Worm (Caenorhabditis elegans) whole organism, early embryonic: ENCODE results near the gene cpr-1.
"Not testable (repeated sequence)": the region's sequence is repeated elsewhere in the genome, so short reads cannot be mapped to it uniquely, and the experiment has no call there.

Experiments
- B0310.2 ChIP-seq: sonication (generic microtip); optimal IDR thresholded peaks from 2 replicates; lab custom pipeline; 2016; ENCODE audit warnings: mild to moderate bottlenecking, missing genetic modification characterization, missing compliant biosample characterization
- F13C5.2 ChIP-seq: sonication (generic microtip); optimal IDR thresholded peaks from 2 replicates; lab custom pipeline; 2017; ENCODE audit warnings: mild to moderate bottlenecking, missing genetic modification characterization, inconsistent platforms, missing compliant biosample characterization
- aly-1 ChIP-seq: sonication (generic microtip); optimal IDR thresholded peaks from 2 replicates; lab custom pipeline; 2016; ENCODE audit warnings: missing genetic modification characterization, missing compliant biosample characterization
- ama-1 ChIP-seq: fragments of 150-350 bp; optimal IDR thresholded peaks from 2 replicates; lab custom pipeline; 2014
- ceh-13 ChIP-seq: fragments of 200-800 bp; sonication (Bioruptor generic); optimal IDR thresholded peaks from 2 replicates; lab custom pipeline; 2018; ENCODE audit warnings: mild to moderate bottlenecking, missing genetic modification characterization, missing compliant biosample characterization
- ceh-36 ChIP-seq: sonication (generic microtip); optimal IDR thresholded peaks from 2 replicates; lab custom pipeline; 2016; ENCODE audit warnings: missing genetic modification characterization, inconsistent platforms, missing compliant biosample characterization
- ets-7 ChIP-seq: sonication (generic microtip); optimal IDR thresholded peaks from 2 replicates; lab custom pipeline; 2016; ENCODE audit warnings: missing genotype, missing genetic modification characterization, missing compliant biosample characterization
- flt-1 ChIP-seq: fragments of 200-800 bp; sonication (Bioruptor generic); IDR thresholded peaks from 2 replicates; pipeline ENCODE4 v1.3.6; 2022; ENCODE audit warnings: missing genetic modification characterization, missing compliant biosample characterization
- hmbx-1 ChIP-seq: sonication (generic microtip); optimal IDR thresholded peaks from 2 replicates; lab custom pipeline; 2016; ENCODE audit warnings: mild to moderate bottlenecking, missing genetic modification characterization, missing compliant biosample characterization
- hmg-4 ChIP-seq: fragments of 200-800 bp; sonication (Bioruptor generic); optimal IDR thresholded peaks from 2 replicates; lab custom pipeline; 2018; ENCODE audit warnings: mild to moderate bottlenecking, missing genetic modification characterization, missing compliant biosample characterization
- hnd-1 ChIP-seq: sonication (generic microtip); optimal IDR thresholded peaks from 2 replicates; lab custom pipeline; 2016; ENCODE audit warnings: missing genetic modification characterization, missing compliant biosample characterization
- pes-1 ChIP-seq: fragments of 200-800 bp; sonication (Bioruptor generic); IDR thresholded peaks from 2 replicates; pipeline ENCODE4 v1.3.6; 2022; ENCODE audit warnings: missing genetic modification reagents, missing genetic modification characterization, missing compliant biosample characterization
- scrt-1 ChIP-seq: fragments of 200-800 bp; sonication (Bioruptor generic); IDR thresholded peaks from 2 replicates; pipeline ENCODE4 v1.3.6; 2022; ENCODE audit warnings: missing genetic modification characterization, missing compliant biosample characterization
- sea-1 ChIP-seq: fragments of 200-800 bp; sonication (Bioruptor generic); conservative IDR thresholded peaks from 2 replicates; pipeline ENCODE4 v1.3.6; 2022; ENCODE audit warnings: missing genetic modification characterization, missing compliant biosample characterization
- tbx-11 ChIP-seq: fragments of 200-800 bp; sonication (Bioruptor generic); IDR thresholded peaks from 2 replicates; pipeline ENCODE4 v1.3.6; 2022; ENCODE audit warnings: missing genetic modification characterization, missing compliant biosample characterization
- tbx-37 ChIP-seq: fragments of 200-800 bp; sonication (Bioruptor generic); conservative IDR thresholded peaks from 2 replicates; pipeline ENCODE4 v1.3.6; 2022; ENCODE audit warnings: missing genetic modification reagents, missing genetic modification characterization, missing compliant biosample characterization
- tra-4 ChIP-seq: sonication (generic microtip); optimal IDR thresholded peaks from 2 replicates; lab custom pipeline; 2017; ENCODE audit warnings: missing genetic modification characterization, missing compliant biosample characterization

The cpr-1 gene

DNA sequence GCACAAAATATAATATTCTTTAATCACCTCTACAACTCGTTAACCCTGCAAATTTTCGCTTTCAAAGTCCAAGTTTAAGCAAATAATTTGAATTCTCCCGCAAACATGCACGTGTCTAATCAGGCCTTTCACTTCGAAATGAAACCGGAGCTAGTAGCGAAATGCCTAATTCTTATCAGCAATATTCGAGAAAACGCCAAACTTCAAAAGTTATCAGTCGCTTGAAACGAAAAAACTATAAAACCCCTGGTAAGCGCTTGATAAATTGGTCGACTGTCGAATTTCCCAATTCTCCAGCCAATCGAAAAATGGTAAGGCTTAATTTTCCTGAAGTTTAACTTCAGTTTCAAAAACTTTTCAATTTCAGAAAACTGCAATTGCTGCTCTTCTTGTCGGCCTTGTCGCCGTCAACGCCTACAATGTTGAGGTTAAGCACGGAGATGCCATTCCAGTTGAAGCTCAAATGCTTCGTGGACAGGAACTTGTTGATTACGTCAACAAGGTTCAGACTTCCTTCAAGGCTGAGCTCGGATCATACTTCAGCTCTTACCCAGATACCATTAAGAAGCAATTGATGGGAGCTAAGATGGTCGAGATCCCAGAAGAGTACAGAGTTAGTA lies 27.6 kb downstream of the cpr-1 start, which contains the start of gene cpr-9:
cpr-9 (plus strand) TSS at position 188 of the 620 bp plus-strand sequence.
- TF ChIP-seq F13C5.2 (tag; lab: Kevin White, UChicago) (no peak), hnd-1 (tag; lab: Kevin White, UChicago) (no peak), aly-1 (tag; lab: Kevin White, UChicago) (no peak), flt-1 (GFP tag; lab: Robert Waterston, UW) (no peak), hmg-4 (GFP tag; lab: Kevin White, UChicago) (no peak), B0310.2 (tag; lab: Kevin White, UChicago) (no peak), ceh-36 (tag; lab: Kevin White, UChicago) (no peak), ceh-13 (GFP tag; lab: Kevin White, UChicago) (no peak)

DNA sequence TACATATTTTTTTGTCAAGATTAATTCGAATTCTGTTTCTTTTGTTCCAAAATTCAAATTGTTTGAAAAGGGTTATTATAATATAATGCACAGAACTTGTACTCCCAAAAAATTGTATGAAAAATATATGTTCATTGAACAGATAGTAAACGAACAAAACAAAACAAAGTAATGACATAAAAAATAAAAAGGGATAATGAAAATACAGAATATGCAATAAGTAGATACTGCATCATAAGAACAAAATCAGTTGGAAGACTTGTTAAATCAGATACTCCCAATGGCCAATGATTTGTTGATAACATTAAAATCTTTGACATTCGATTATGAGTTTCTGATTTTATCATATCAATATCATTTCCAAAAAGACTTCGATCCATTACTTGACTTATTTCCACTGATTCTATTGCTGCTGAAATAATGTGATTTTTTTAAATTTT lies 29.2 kb downstream of the cpr-1 start:
- TF ChIP-seq pes-1 (GFP tag; lab: Robert Waterston, UW) (no peak), hnd-1 (tag; lab: Kevin White, UChicago) (no peak), tbx-37 (GFP tag; lab: Robert Waterston, UW) (no peak), B0310.2 (tag; lab: Kevin White, UChicago) (no peak), aly-1 (tag; lab: Kevin White, UChicago) (no peak)

DNA sequence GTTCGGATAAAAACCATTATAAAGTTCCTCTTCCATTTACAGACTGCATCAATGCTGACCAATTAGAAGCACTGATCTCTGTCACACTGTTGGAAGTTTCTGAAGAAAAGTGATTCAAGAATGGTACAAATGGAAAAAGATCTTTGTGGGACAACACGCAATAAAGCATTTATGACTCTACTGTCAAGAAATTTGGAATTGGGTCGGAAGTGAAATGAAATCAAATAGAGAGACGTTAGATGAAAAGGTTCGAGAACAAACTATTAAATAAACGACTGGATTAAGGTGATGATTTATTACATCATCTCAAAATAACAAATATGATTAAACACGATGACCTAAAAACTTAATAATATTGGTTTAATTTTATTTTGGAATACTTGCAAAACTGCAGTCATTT lies 31.1 kb downstream of the cpr-1 start, which contains the start of gene F57F5.3:
F57F5.3 (minus strand) TSS at position 101 of the 400 bp plus-strand sequence.
- no peak for TF ChIP-seq ceh-13 (GFP tag; lab: Kevin White, UChicago)
- TF ChIP-seq hmbx-1 (tag; lab: Kevin White, UChicago): no peak
- no peak for TF ChIP-seq tbx-11 (GFP tag; lab: Robert Waterston, UW)
- TF ChIP-seq hmg-4 (GFP tag; lab: Kevin White, UChicago): no peak
- no peak for TF ChIP-seq ama-1 (lab: Kevin White, UChicago)
- TF ChIP-seq ceh-36 (tag; lab: Kevin White, UChicago): no peak
- TF ChIP-seq flt-1 (GFP tag; lab: Robert Waterston, UW): no peak
- no peak for TF ChIP-seq tbx-37 (GFP tag; lab: Robert Waterston, UW)
- TF ChIP-seq scrt-1 (GFP tag; lab: Robert Waterston, UW): no peak
- no peak for TF ChIP-seq ets-7 (tag; lab: Kevin White, UChicago)
- TF ChIP-seq pes-1 (GFP tag; lab: Robert Waterston, UW): no peak
- TF ChIP-seq tra-4 (tag; lab: Kevin White, UChicago): no peak
- no peak for TF ChIP-seq B0310.2 (tag; lab: Kevin White, UChicago)
- no peak for TF ChIP-seq hnd-1 (tag; lab: Kevin White, UChicago)
- no peak for TF ChIP-seq sea-1 (GFP tag; lab: Robert Waterston, UW)
- no peak for TF ChIP-seq aly-1 (tag; lab: Kevin White, UChicago)
- no peak for TF ChIP-seq F13C5.2 (tag; lab: Kevin White, UChicago)

DNA sequence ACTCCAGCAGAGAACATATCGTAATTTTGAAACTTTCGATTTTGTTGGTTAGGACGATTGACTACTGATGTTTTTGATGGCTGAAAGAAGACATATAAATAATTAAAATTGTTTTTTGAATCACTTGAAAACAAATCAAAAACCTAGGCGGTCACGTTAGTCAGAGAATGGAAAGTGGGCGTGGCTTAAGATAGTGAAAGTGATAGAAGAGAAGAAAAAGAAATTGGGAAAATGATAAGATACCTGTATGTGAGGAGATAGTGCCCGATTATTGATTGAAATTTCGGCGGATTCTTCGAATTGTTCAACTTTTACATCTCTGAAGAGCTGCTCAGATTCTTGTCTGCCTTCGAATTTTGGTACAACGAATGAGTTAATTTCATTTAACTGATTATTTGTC lies 36.3 kb downstream of the cpr-1 start:
- TF ChIP-seq ceh-36 (tag; lab: Kevin White, UChicago) (no peak), ceh-13 (GFP tag; lab: Kevin White, UChicago) (no peak), sea-1 (GFP tag; lab: Robert Waterston, UW) (no peak), ets-7 (tag; lab: Kevin White, UChicago) (no peak), tra-4 (tag; lab: Kevin White, UChicago) (no peak), hnd-1 (tag; lab: Kevin White, UChicago) (no peak), hmbx-1 (tag; lab: Kevin White, UChicago) (no peak), B0310.2 (tag; lab: Kevin White, UChicago) (no peak), aly-1 (tag; lab: Kevin White, UChicago) (no peak), hmg-4 (GFP tag; lab: Kevin White, UChicago) (no peak), tbx-37 (GFP tag; lab: Robert Waterston, UW) (no peak)

DNA sequence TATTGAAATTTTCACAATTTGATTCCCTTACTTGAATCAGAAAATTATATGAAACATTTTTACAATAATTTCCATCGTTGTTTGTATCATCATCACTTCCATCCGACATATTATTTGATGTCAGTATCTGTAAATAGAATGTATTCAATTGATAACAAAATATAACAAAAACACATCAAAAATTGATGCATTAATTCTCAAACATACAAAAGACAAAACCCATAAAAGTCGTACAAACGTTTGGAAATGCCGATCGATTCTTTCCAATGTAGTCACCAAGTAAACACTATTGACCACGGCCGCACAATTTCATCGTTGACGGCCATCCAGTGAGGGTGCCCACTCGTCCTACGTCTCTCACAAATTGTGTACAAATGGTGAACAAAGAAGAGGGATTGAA lies 37.9 kb downstream of the cpr-1 start, which contains the start of gene add-2:
add-2 (minus strand) TSS at position 109 of the 400 bp plus-strand sequence.
- TF ChIP-seq ceh-36 (tag; lab: Kevin White, UChicago) (no peak), ceh-13 (GFP tag; lab: Kevin White, UChicago) (no peak), aly-1 (tag; lab: Kevin White, UChicago) (no peak), F13C5.2 (tag; lab: Kevin White, UChicago) (no peak), flt-1 (GFP tag; lab: Robert Waterston, UW) (no peak), ets-7 (tag; lab: Kevin White, UChicago) (no peak), sea-1 (GFP tag; lab: Robert Waterston, UW) (no peak), B0310.2 (tag; lab: Kevin White, UChicago) (no peak), scrt-1 (GFP tag; lab: Robert Waterston, UW) (no peak)

DNA sequence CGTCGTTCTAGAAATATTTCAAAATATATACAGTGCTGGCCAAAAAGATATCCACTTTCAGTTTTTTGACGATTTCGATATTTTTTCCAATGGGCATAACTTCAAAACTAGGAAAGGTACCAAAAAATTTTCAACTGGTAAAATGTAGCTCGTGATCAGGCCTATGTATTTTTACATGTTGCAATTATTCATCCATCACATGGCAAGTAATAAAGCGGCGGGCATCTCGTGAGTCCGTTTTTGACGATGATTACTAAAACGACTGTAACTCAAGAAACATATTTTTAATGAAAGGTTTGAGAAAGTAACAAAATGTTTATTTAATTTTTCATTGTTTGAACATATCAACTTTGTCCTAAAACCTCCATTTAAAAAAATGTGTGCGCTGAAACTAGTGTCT lies 44.7 kb downstream of the cpr-1 start, which contains the start of gene F10C2.3:
F10C2.3 (plus strand) TSS at position 301 of the 400 bp plus-strand sequence.
- TF ChIP-seq B0310.2 (tag; lab: Kevin White, UChicago); pes-1 (GFP tag; lab: Robert Waterston, UW); sea-1 (GFP tag; lab: Robert Waterston, UW): not testable (repeated sequence)

DNA sequence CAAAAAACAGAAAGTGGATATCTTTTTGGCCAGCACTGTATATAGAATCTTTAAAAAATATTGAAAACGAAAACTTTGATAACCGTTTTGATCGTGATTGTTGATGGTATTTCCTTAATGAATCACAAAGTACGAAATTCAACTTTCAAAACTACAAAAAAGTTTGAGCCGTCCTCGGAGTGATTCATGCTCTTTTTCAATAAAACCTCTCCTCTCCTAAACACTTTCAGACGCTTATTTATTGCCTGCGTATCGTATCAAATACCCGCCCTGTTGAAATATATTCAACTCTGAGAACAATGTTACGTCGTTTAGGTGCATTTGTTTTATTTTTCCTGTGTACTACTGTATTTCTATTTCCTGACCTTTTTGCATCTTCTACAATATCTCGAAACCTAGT lies 45.6 kb downstream of the cpr-1 start:
- TF ChIP-seq sea-1 (GFP tag; lab: Robert Waterston, UW): no peak
- TF ChIP-seq ceh-13 (GFP tag; lab: Kevin White, UChicago): no peak
- no peak for TF ChIP-seq hmg-4 (GFP tag; lab: Kevin White, UChicago)
- no peak for TF ChIP-seq ceh-36 (tag; lab: Kevin White, UChicago)
- no peak for TF ChIP-seq ama-1 (lab: Kevin White, UChicago)
- TF ChIP-seq hmbx-1 (tag; lab: Kevin White, UChicago): no peak
- TF ChIP-seq B0310.2 (tag; lab: Kevin White, UChicago): no peak
- no peak for TF ChIP-seq tbx-11 (GFP tag; lab: Robert Waterston, UW)
- no peak for TF ChIP-seq ets-7 (tag; lab: Kevin White, UChicago)
- no peak for TF ChIP-seq F13C5.2 (tag; lab: Kevin White, UChicago)
- TF ChIP-seq tra-4 (tag; lab: Kevin White, UChicago): no peak
- no peak for TF ChIP-seq scrt-1 (GFP tag; lab: Robert Waterston, UW)
- no peak for TF ChIP-seq pes-1 (GFP tag; lab: Robert Waterston, UW)
- no peak for TF ChIP-seq hnd-1 (tag; lab: Kevin White, UChicago)
